Worm (Caenorhabditis elegans) whole organism, midembryonic: ENCODE measurements around the gene anmt-3.
"Not testable (repeated sequence)": the region's sequence is repeated elsewhere in the genome, so short reads cannot be mapped to it uniquely, and the experiment has no call there.

Experiments used
- T22C8.4 ChIP-seq: fragments of 200-800 bp; sonication (Bioruptor generic); IDR thresholded peaks from 2 replicates; pipeline ENCODE4 v1.3.6; 2022; ENCODE audit warnings: missing genetic modification characterization, missing compliant biosample characterization
- cog-1 ChIP-seq: sonication (generic microtip); optimal IDR thresholded peaks from 2 replicates; lab custom pipeline; 2016; ENCODE audit warnings: missing genetic modification characterization, missing compliant biosample characterization
- flt-1 ChIP-seq: fragments of 200-800 bp; sonication (Bioruptor generic); IDR thresholded peaks from 2 replicates; pipeline ENCODE4 v1.3.6; 2022; ENCODE audit warnings: missing genetic modification characterization, missing compliant biosample characterization
- klf-2 ChIP-seq: fragments of 200-800 bp; sonication (Bioruptor generic); conservative IDR thresholded peaks from 2 replicates; pipeline ENCODE4 v1.3.6; 2022; ENCODE audit warnings: missing genetic modification reagents, missing genetic modification characterization, missing compliant biosample characterization
- med-1 ChIP-seq: sonication (generic microtip); optimal IDR thresholded peaks from 2 replicates; lab custom pipeline; 2017; ENCODE audit warnings: missing genetic modification characterization, mild to moderate bottlenecking, missing compliant biosample characterization, antibody characterized with exemption, missing genetic modification reagents; ENCODE audit not compliant: insufficient read depth
- ref-1 ChIP-seq: fragments of 200-800 bp; sonication (Bioruptor generic); conservative IDR thresholded peaks from 2 replicates; pipeline ENCODE4 v1.3.6; 2022; ENCODE audit warnings: missing genetic modification reagents, missing genetic modification characterization, missing compliant biosample characterization
- ztf-23 ChIP-seq: fragments of 200-800 bp; sonication (Bioruptor generic); IDR thresholded peaks from 2 replicates; pipeline ENCODE4 v1.3.6; 2022; ENCODE audit warnings: missing genetic modification reagents, missing genetic modification characterization, missing compliant biosample characterization
- ztf-29 ChIP-seq: fragments of 200-800 bp; sonication (Bioruptor generic); IDR thresholded peaks from 2 replicates; pipeline ENCODE4 v1.3.6; 2022; ENCODE audit warnings: missing genetic modification reagents, missing genetic modification characterization, missing compliant biosample characterization

DNA sequence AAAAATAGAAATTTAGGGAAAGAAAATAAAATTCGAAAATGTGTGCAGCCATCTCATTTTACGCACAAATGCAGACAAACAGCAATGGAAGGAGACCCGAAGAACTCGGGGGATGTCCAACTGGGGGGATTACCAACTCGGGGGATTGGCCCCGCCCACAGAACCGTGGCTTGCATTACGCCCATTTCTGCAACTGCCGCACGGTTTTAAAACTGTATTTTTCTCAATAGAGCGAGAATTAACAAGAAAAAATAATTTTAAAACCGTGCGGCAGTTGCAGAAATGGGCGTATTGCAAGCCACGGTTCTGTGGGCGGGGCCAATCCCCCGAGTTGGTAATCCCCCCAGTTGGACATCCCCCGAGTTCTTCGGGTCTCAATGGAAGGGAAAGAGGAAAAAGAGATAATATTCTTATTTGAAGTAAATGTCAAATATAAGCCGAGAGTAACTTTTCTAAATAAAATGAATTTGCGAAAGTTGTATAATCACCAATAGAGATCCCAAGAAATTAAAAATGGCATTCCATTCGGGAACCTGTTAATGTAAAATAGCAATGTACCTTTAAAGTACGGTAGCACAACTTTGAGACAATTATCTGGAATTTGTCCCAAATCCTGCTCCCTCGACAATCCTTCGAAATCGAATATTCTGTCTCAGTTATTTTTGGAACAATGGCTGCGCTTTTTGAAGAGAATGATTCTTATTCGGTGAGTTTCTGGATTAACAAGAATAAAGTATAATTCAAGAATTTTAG lies 22.8 kb upstream of the anmt-3 start, which contains the start of the genes ruvb-1 and tofu-1:
- TF ChIP-seq ztf-23 (GFP tag; lab: Robert Waterston, UW) (peak; percentile 68; the same call in 1 of the 2 replicates), klf-2 (GFP tag; lab: Robert Waterston, UW) (0 out of 2 replicates have a peak, but pooled peaks have one; percentile 23), flt-1 (GFP tag; lab: Robert Waterston, UW) (peak; percentile 76), ref-1 (GFP tag; lab: Robert Waterston, UW) (peak; percentile 55; the same call in 1 of the 2 replicates)
- TF ChIP-seq med-1 (GFP tag; lab: Kevin White, UChicago); cog-1 (tag; lab: Kevin White, UChicago); T22C8.4; ztf-29 (GFP tag; lab: Robert Waterston, UW): not testable (repeated sequence)
